Worm (Caenorhabditis elegans): ENCODE results near the gene tag-123.

Gene tag-123

DNA sequence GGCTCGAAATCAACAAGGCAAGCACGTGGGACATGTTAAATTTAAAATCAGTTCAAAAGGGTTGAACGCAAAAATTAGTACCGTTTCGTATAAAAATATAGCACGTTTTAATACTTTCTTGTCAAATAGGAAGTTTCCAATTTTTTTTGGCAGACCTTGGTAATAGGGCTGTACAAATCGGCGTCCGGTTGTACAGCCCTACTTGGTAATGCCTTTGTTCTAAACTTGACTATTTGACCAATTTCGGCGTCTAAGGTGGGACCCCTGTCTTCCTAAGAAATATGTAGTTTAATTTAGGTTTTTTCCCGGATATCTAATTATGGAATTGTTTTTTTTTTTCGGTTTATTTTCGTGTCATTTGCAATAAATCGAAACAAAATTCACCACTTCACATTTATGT lies 7.6 kb upstream of the tag-123 start:
- TF ChIP-seq snpc-4 (GFP tag; optimal IDR thresholded peaks at IDR 0.05) (no peak), snpc-4 (tag; optimal IDR thresholded peaks at IDR 0.05) (peak in 2 of 4 experiments; percentile 88 to 89), egrh-3 (GFP tag; IDR thresholded peaks at IDR 0.05) (no peak), egl-18 (GFP tag; IDR thresholded peaks at IDR 0.05) (no peak), K12H6.12 (tag; optimal IDR thresholded peaks at IDR 0.05) (no peak), lsl-1 (GFP tag; optimal IDR thresholded peaks at IDR 0.05) (no peak), mel-28 (tag; optimal IDR thresholded peaks at IDR 0.05; ENCODE audit: borderline replicate concordance) (no peak), cebp-2 (GFP tag; IDR thresholded peaks at IDR 0.05) (no peak), attf-3 (GFP tag; conservative IDR thresholded peaks at IDR 0.05) (no peak), F33H1.4 (GFP tag; IDR thresholded peaks at IDR 0.05) (no peak), snpc-1.1 (tag; optimal IDR thresholded peaks at IDR 0.05; ENCODE audit: insufficient read depth) (peak; percentile 7), him-1 (tag; optimal IDR thresholded peaks at IDR 0.05) (no peak), F55B11.4 (tag; optimal IDR thresholded peaks at IDR 0.05; ENCODE audit: borderline replicate concordance, insufficient read depth) (no peak), tlf-1 (GFP tag; optimal IDR thresholded peaks at IDR 0.05) (no peak), ztf-25 (GFP tag; IDR thresholded peaks at IDR 0.05) (no peak)

DNA sequence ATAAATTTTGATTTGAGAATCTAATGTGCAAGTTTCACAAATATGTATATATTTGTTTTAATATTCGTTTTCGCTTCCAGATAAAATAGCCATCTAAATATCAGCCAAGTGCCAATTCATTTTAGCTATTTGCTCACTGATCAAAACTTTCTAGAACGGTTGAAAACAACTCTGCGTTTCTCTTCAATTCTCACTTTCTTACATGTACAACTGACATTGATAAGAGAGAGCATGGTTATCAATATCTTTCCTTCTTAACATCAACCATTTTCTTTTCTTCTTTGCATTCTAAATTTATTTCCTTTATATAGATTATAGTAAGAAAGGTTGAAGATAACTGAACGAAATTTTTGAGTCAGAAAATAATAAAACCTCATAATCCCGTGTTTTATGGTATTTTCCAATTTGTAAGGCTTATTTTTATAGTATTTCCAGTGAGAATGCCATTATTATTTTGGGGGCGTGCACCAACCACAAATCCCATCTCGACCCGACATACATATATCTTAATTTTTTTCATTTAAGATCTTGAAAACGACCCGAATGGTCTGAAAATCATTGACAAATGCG lies 6.5 kb upstream of the tag-123 start, which contains the start of gene F08F1.3:
F08F1.3 (plus strand) TSS at position 520 of the 570 bp plus-strand sequence.
- no peak for TF ChIP-seq ccch-3 (GFP tag; optimal IDR thresholded peaks at IDR 0.05)
- TF ChIP-seq nhr-80 (tag; optimal IDR thresholded peaks at IDR 0.05): peak; percentile 52

DNA sequence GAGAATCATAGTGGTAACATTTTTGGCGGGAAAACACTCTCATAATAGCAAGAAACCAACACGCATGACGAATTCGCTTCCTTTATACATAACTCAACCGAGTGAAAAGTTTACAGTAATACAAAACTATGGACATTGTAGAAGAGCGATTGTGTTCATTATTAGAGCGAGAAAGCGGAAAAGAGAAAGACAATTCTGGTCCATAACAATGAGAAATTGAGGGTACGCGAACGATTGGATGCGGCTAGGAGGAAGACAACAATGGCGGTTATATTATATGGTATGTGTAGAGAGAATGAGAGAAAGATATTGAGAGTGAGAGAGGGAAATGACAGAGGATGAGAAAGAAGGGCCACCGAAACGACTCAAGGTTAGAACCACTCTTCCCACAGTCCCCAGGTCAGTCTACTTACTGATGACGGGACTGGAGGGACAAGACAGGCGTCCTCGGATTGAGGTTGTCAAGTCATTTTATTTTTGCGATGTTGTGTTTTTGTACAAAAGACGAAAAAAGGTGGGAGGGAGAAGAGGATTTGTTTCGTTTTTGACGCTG lies 4.4 kb upstream of the tag-123 start:
- no peak for TF ChIP-seq fkh-3 (tag; optimal IDR thresholded peaks at IDR 0.05)
- TF ChIP-seq snpc-3.4 (tag; optimal IDR thresholded peaks at IDR 0.05): no peak
- TF ChIP-seq ceh-27 (GFP tag; optimal IDR thresholded peaks at IDR 0.05): no peak

DNA sequence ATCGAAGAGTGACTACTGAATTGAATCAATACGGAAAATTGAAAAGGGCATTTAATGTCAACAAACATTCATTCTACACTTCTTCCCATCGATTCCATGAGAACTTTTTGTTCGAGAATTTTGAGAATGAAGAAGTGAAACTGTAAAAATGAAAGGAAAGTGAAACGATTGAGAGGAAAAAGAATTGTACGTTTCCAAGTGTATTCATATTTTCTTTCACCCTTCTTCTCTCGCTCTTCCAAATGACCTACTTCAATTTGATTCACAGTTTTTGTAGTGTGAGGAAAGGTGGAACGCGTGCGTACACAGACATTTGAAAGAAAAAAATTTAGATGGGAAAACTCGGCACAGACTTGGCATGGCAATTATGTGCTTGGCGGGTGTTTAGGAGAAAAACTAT lies 2.4 kb upstream of the tag-123 start:
- no peak for TF ChIP-seq egrh-3 (GFP tag; IDR thresholded peaks at IDR 0.05)
- no peak for TF ChIP-seq sea-2 (GFP tag; IDR thresholded peaks at IDR 0.05)
- no peak for TF ChIP-seq nhr-80 (tag; optimal IDR thresholded peaks at IDR 0.05)
- no peak for TF ChIP-seq T26A5.8 (tag; optimal IDR thresholded peaks at IDR 0.05)
- no peak for TF ChIP-seq akir-1 (GFP tag; optimal IDR thresholded peaks at IDR 0.05)
- no peak for TF ChIP-seq cebp-2 (GFP tag; IDR thresholded peaks at IDR 0.05)
- TF ChIP-seq F57A8.1 (GFP tag; optimal IDR thresholded peaks at IDR 0.05): no peak
- no peak for TF ChIP-seq nhr-179 (tag; optimal IDR thresholded peaks at IDR 0.05)
- TF ChIP-seq lin-35 (GFP tag; optimal IDR thresholded peaks at IDR 0.05): no peak
- TF ChIP-seq ztf-6 (GFP tag; IDR thresholded peaks at IDR 0.05): no peak
- TF ChIP-seq ceh-58 (GFP tag; IDR thresholded peaks at IDR 0.05): no peak
- no peak for TF ChIP-seq zfh-2 (GFP tag; conservative IDR thresholded peaks at IDR 0.05)
- TF ChIP-seq hlh-26 (GFP tag; conservative IDR thresholded peaks at IDR 0.05): no peak

DNA sequence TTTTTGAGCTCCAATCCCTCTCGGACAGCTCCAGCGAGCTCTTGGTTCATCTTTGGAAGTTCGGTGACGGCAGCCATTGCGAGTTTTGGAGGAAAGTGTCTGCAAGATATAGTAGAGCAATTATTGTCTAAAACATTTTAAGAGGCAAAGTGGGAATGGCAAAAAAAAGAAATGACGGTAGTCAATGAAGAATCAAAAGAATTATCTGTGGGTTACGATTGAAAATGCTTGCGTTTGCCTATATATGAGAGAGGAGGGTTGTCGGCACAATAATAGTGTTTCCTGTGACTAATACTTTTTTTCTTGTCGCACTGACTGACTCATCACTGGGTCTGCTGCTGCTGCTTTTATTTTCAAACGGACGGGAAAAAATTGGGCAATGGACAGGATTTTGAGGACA lies 1.8 kb upstream of the tag-123 start, which contains the start of gene tth-1:
tth-1 (minus strand) TSS at position 101 of the 400 bp plus-strand sequence.
- TF ChIP-seq ceh-91 (GFP tag; IDR thresholded peaks at IDR 0.05) (no peak), attf-5 (GFP tag; optimal IDR thresholded peaks at IDR 0.05) (no peak), Y53F4B.3 (GFP tag; IDR thresholded peaks at IDR 0.05) (no peak), let-526 (GFP tag; IDR thresholded peaks at IDR 0.05) (no peak), F49E8.2 (tag; optimal IDR thresholded peaks at IDR 0.05; ENCODE audit: insufficient read depth) (no peak), snpc-3.4 (tag; optimal IDR thresholded peaks at IDR 0.05) (no peak)
